Worm (Caenorhabditis elegans) whole organism, L4/young adult: ENCODE measurements around the gene lbp-1.

Experiments used
- W03F9.2 ChIP-seq: fragments of 150-350 bp; optimal IDR thresholded peaks from 2 replicates; lab custom pipeline; 2014; ENCODE audit warnings: missing biosample characterization, missing genetic modification characterization
- dao-5 ChIP-seq: sonication (generic microtip); optimal IDR thresholded peaks from 2 replicates; lab custom pipeline; 2016; ENCODE audit warnings: missing genotype, missing genetic modification characterization, moderate library complexity, missing compliant biosample characterization
- him-1 ChIP-seq: sonication (generic microtip); optimal IDR thresholded peaks from 2 replicates; lab custom pipeline; 2016; ENCODE audit warnings: missing genotype, missing genetic modification reagents, missing genetic modification characterization, missing compliant biosample characterization

ce11 chrX:3209523-3209922 lies 49.4 kb upstream of the lbp-1 start, which contains the start of gene F28B4.4:
- TF ChIP-seq him-1 (tag; lab: Kevin White, UChicago) (no peak), W03F9.2 (tag; lab: Kevin White, UChicago) (no peak), dao-5 (tag; lab: Kevin White, UChicago) (no peak)
